Fruit fly (Drosophila melanogaster) whole organism, embryonic: ENCODE results near the gene CG31924.

Experiments
- Aef1 ChIP-seq: fragments of 200-800 bp; sonication (Bioruptor generic); IDR thresholded peaks from 3 replicates; pipeline ENCODE4 v1.3.6; 2022; ENCODE audit warnings: missing biosample characterization, missing genetic modification characterization
- Atf6 ChIP-seq: fragments of 200-800 bp; sonication (Bioruptor generic); IDR thresholded peaks from 2 replicates; pipeline ENCODE4 v1.3.6; 2022; ENCODE audit warnings: missing biosample characterization, missing genetic modification characterization
- Bgb ChIP-seq: fragments of 200-800 bp; sonication (Bioruptor generic); IDR thresholded peaks from 2 replicates; pipeline ENCODE4 v1.3.6; 2022; ENCODE audit warnings: missing biosample characterization, missing genetic modification characterization; ENCODE audit not compliant: partially characterized antibody
- BtbVII ChIP-seq: fragments of 200-800 bp; sonication (Bioruptor generic); optimal IDR thresholded peaks from 3 replicates; lab custom pipeline; 2017; ENCODE audit warnings: missing biosample characterization, mild to moderate bottlenecking, missing genetic modification characterization
- CG10209 ChIP-seq: fragments of 200-800 bp; sonication (Bioruptor generic); optimal IDR thresholded peaks from 3 replicates; lab custom pipeline; 2017; ENCODE audit warnings: missing biosample characterization, mild to moderate bottlenecking, missing genetic modification characterization, missing genetic modification reagents
- CG1024 ChIP-seq: fragments of 200-800 bp; sonication (Bioruptor generic); IDR thresholded peaks from 2 replicates; pipeline ENCODE4 v1.3.6; 2022; ENCODE audit warnings: missing biosample characterization, missing genetic modification characterization
- CG10321 ChIP-seq: fragments of 200-800 bp; sonication (Bioruptor generic); IDR thresholded peaks from 2 replicates; pipeline ENCODE4 v1.3.6; 2022; ENCODE audit warnings: missing biosample characterization, missing genetic modification characterization
- CG14014 ChIP-seq: fragments of 200-800 bp; sonication (Bioruptor generic); IDR thresholded peaks from 2 replicates; pipeline ENCODE4 v1.3.6; 2022; ENCODE audit warnings: missing biosample characterization, missing genetic modification characterization
- CG1647 ChIP-seq: fragments of 200-800 bp; sonication (Bioruptor generic); optimal IDR thresholded peaks from 3 replicates; lab custom pipeline; 2016; ENCODE audit warnings: missing biosample characterization, missing genetic modification characterization
- CG16813 ChIP-seq: fragments of 200-800 bp; sonication (Bioruptor generic); IDR thresholded peaks from 3 replicates; pipeline ENCODE4 v1.3.6; 2022; ENCODE audit warnings: missing biosample characterization, missing genetic modification characterization; ENCODE audit not compliant: partially characterized antibody
- CG1792 ChIP-seq: fragments of 200-800 bp; sonication (Bioruptor generic); optimal IDR thresholded peaks from 2 replicates; lab custom pipeline; 2016; ENCODE audit warnings: missing biosample characterization, missing genetic modification characterization
- CG18262 ChIP-seq: fragments of 200-800 bp; optimal IDR thresholded peaks from 3 replicates; lab custom pipeline; 2019; ENCODE audit warnings: missing biosample characterization, mild to moderate bottlenecking, missing genetic modification characterization, moderate library complexity
- CG18764 ChIP-seq: fragments of 200-800 bp; sonication (Bioruptor generic); optimal IDR thresholded peaks from 3 replicates; lab custom pipeline; 2016; ENCODE audit warnings: missing biosample characterization, missing genetic modification characterization
- CG31224 ChIP-seq: fragments of 200-800 bp; sonication (Bioruptor generic); IDR thresholded peaks from 2 replicates; pipeline ENCODE4 v1.3.6; 2022; ENCODE audit warnings: missing biosample characterization, missing genetic modification characterization
- CG31388 ChIP-seq: fragments of 200-800 bp; sonication (Bioruptor generic); optimal IDR thresholded peaks from 2 replicates; lab custom pipeline; 2016; ENCODE audit warnings: missing biosample characterization, missing genetic modification characterization
- CG32772 ChIP-seq: fragments of 200-800 bp; sonication (Bioruptor generic); IDR thresholded peaks from 2 replicates; pipeline ENCODE4 v1.3.6; 2022; ENCODE audit warnings: missing biosample characterization, missing genetic modification characterization
- CG4282 ChIP-seq: fragments of 200-800 bp; sonication (Bioruptor generic); optimal IDR thresholded peaks from 2 replicates; lab custom pipeline; 2016; ENCODE audit warnings: missing biosample characterization, missing genetic modification characterization
- CG4360 ChIP-seq: fragments of 200-800 bp; sonication (Bioruptor generic); IDR thresholded peaks from 2 replicates; pipeline ENCODE4 v1.3.6; 2022; ENCODE audit warnings: missing biosample characterization, missing genetic modification characterization
- CG43689 ChIP-seq: fragments of 200-800 bp; sonication (Bioruptor generic); IDR thresholded peaks from 2 replicates; pipeline ENCODE4 v1.3.6; 2022; ENCODE audit warnings: missing biosample characterization, missing genetic modification characterization
- CG4854 ChIP-seq: fragments of 200-800 bp; sonication (Bioruptor generic); optimal IDR thresholded peaks from 2 replicates; lab custom pipeline; 2016; ENCODE audit warnings: missing biosample characterization, missing genetic modification characterization, inconsistent platforms
- CG6689 ChIP-seq: fragments of 200-800 bp; sonication (Bioruptor generic); IDR thresholded peaks from 2 replicates; pipeline ENCODE4 v1.3.6; 2022; ENCODE audit warnings: missing biosample characterization, missing genetic modification characterization
- CG7372 ChIP-seq: fragments of 200-800 bp; sonication (Bioruptor generic); IDR thresholded peaks from 2 replicates; pipeline ENCODE4 v1.3.6; 2022; ENCODE audit warnings: missing biosample characterization, missing genetic modification characterization
- CG7987 ChIP-seq: fragments of 200-800 bp; sonication (Bioruptor generic); optimal IDR thresholded peaks from 2 replicates; lab custom pipeline; 2018; ENCODE audit warnings: missing biosample characterization, mild to moderate bottlenecking, missing genetic modification characterization, moderate library complexity
- CG9932 ChIP-seq: fragments of 200-800 bp; sonication (Bioruptor generic); IDR thresholded peaks from 2 replicates; pipeline ENCODE4 v1.3.6; 2022; ENCODE audit warnings: missing biosample characterization, missing genetic modification characterization
- Camta ChIP-seq: fragments of 200-800 bp; sonication (Bioruptor generic); optimal IDR thresholded peaks from 2 replicates; lab custom pipeline; 2016; ENCODE audit warnings: missing biosample characterization, missing genetic modification characterization
- Dfd ChIP-seq, 2 experiments: fragments of >200 bp; optimal IDR thresholded peaks; 2 replicates each; lab custom pipeline; 2017; ENCODE audit warnings: missing biosample characterization in 2 of 2, missing genetic modification characterization in 2 of 2
- Dref ChIP-seq: fragments of 200-800 bp; sonication (Bioruptor generic); IDR thresholded peaks from 2 replicates; pipeline ENCODE4 v1.3.6; 2022; ENCODE audit warnings: missing biosample characterization, missing genetic modification characterization
- Fer2 ChIP-seq: fragments of 200-800 bp; sonication (Bioruptor generic); optimal IDR thresholded peaks from 2 replicates; lab custom pipeline; 2018; ENCODE audit warnings: missing biosample characterization, mild to moderate bottlenecking, missing genetic modification characterization, moderate library complexity
- H2.0 ChIP-seq: fragments of 200-800 bp; sonication (Bioruptor generic); IDR thresholded peaks from 2 replicates; pipeline ENCODE4 v1.3.6; 2022; ENCODE audit warnings: missing biosample characterization, missing genetic modification characterization
- Jarid2 ChIP-seq: fragments of 200-800 bp; sonication (Bioruptor generic); optimal IDR thresholded peaks from 3 replicates; lab custom pipeline; 2017; ENCODE audit warnings: mild to moderate bottlenecking, missing biosample characterization, missing genetic modification reagents, missing genetic modification characterization
- Lpt ChIP-seq: fragments of >200 bp; optimal IDR thresholded peaks from 2 replicates; lab custom pipeline; 2018; ENCODE audit warnings: missing biosample characterization, missing genetic modification characterization
- MESR4 ChIP-seq: fragments of 200-800 bp; sonication (Bioruptor generic); optimal IDR thresholded peaks from 2 replicates; lab custom pipeline; 2018; ENCODE audit warnings: missing biosample characterization, mild to moderate bottlenecking, missing genetic modification characterization, moderate library complexity
- Myb ChIP-seq: fragments of 200-800 bp; sonication (Bioruptor generic); optimal IDR thresholded peaks from 2 replicates; lab custom pipeline; 2016; ENCODE audit warnings: missing biosample characterization, missing genetic modification characterization
- Poxn ChIP-seq: fragments of 200-800 bp; sonication (Bioruptor generic); IDR thresholded peaks from 2 replicates; pipeline ENCODE4 v1.3.6; 2022; ENCODE audit warnings: missing biosample characterization, missing genetic modification characterization
- Ravus ChIP-seq: fragments of 200-800 bp; sonication (Bioruptor generic); IDR thresholded peaks from 2 replicates; pipeline ENCODE4 v1.3.6; 2022; ENCODE audit warnings: missing biosample characterization, missing genetic modification characterization
- Sry-δ ChIP-seq: fragments of 200-800 bp; sonication (Bioruptor generic); optimal IDR thresholded peaks from 2 replicates; lab custom pipeline; 2016; ENCODE audit warnings: missing biosample characterization, missing genetic modification characterization
- Usf ChIP-seq: fragments of 200-800 bp; sonication (Bioruptor generic); optimal IDR thresholded peaks from 2 replicates; lab custom pipeline; 2017; ENCODE audit warnings: missing genotype, missing biosample characterization, missing genetic modification characterization
- ac ChIP-seq: fragments of 200-800 bp; sonication (Bioruptor generic); optimal IDR thresholded peaks from 3 replicates; lab custom pipeline; 2017; ENCODE audit warnings: missing biosample characterization, mild to moderate bottlenecking, missing genetic modification characterization
- ash1 ChIP-seq: fragments of 200-800 bp; sonication (Bioruptor generic); optimal IDR thresholded peaks from 2 replicates; lab custom pipeline; 2018; ENCODE audit warnings: missing biosample characterization, mild to moderate bottlenecking, missing genetic modification characterization
- ato ChIP-seq: fragments of 200-800 bp; sonication (Bioruptor generic); IDR thresholded peaks from 2 replicates; pipeline ENCODE4 v1.3.6; 2022; ENCODE audit warnings: missing biosample characterization, missing genetic modification characterization; ENCODE audit not compliant: partially characterized antibody
- bbx ChIP-seq: fragments of 200-800 bp; sonication (Bioruptor generic); IDR thresholded peaks from 2 replicates; pipeline ENCODE4 v1.3.6; 2022; ENCODE audit warnings: missing biosample characterization, missing genetic modification characterization; ENCODE audit not compliant: partially characterized antibody
- chn ChIP-seq: fragments of 200-800 bp; sonication (Bioruptor generic); optimal IDR thresholded peaks from 2 replicates; lab custom pipeline; 2016; ENCODE audit warnings: missing biosample characterization, missing genetic modification characterization
- crp ChIP-seq, 2 experiments: fragments of 200-800 bp; sonication (Bioruptor generic); optimal IDR thresholded peaks; 2 replicates in 1 of 2; 3 replicates in 1 of 2; lab custom pipeline; 2017; ENCODE audit warnings: missing biosample characterization in 2 of 2, missing genetic modification characterization in 2 of 2, mild to moderate bottlenecking in 1 of 2, moderate library complexity in 1 of 2
- en ChIP-seq: fragments of 200-800 bp; sonication (Bioruptor generic); optimal IDR thresholded peaks from 2 replicates; lab custom pipeline; 2016; ENCODE audit warnings: missing biosample characterization, missing genetic modification characterization
- h ChIP-seq: fragments of >200 bp; optimal IDR thresholded peaks from 2 replicates; lab custom pipeline; 2017
- hth ChIP-seq: fragments of >200 bp; optimal IDR thresholded peaks from 2 replicates; lab custom pipeline; 2017; ENCODE audit warnings: inconsistent platforms
- lilli ChIP-seq: fragments of 200-800 bp; sonication (Bioruptor generic); optimal IDR thresholded peaks from 3 replicates; lab custom pipeline; 2016; ENCODE audit warnings: missing biosample characterization, missing genetic modification characterization
- nmo ChIP-seq: fragments of 200-800 bp; sonication (Bioruptor generic); optimal IDR thresholded peaks from 2 replicates; lab custom pipeline; 2018; ENCODE audit warnings: missing biosample characterization, mild to moderate bottlenecking, missing genetic modification characterization, moderate library complexity
- pzg ChIP-seq: fragments of 200-800 bp; sonication (Bioruptor generic); optimal IDR thresholded peaks from 3 replicates; lab custom pipeline; 2018; ENCODE audit warnings: missing biosample characterization, mild to moderate bottlenecking, missing genetic modification characterization, moderate library complexity
- sens-2 ChIP-seq: fragments of 200-800 bp; sonication (Bioruptor generic); IDR thresholded peaks from 2 replicates; pipeline ENCODE4 v1.3.6; 2022; ENCODE audit warnings: missing biosample characterization, missing genetic modification characterization
- slp2 ChIP-seq: fragments of 200-800 bp; sonication (Bioruptor generic); optimal IDR thresholded peaks from 2 replicates; lab custom pipeline; 2016; ENCODE audit warnings: missing biosample characterization, missing genetic modification characterization
- sr ChIP-seq: fragments of 200-800 bp; sonication (Bioruptor generic); IDR thresholded peaks from 3 replicates; pipeline ENCODE4 v1.3.6; 2022; ENCODE audit warnings: missing biosample characterization, missing genetic modification characterization
- wdn ChIP-seq: fragments of 200-800 bp; sonication (Bioruptor generic); IDR thresholded peaks from 2 replicates; pipeline ENCODE4 v1.3.6; 2022; ENCODE audit warnings: missing biosample characterization, missing genetic modification characterization
- wor ChIP-seq: fragments of 200-800 bp; sonication (Bioruptor generic); IDR thresholded peaks from 2 replicates; pipeline ENCODE4 v1.3.6; 2022; ENCODE audit warnings: missing biosample characterization, missing genetic modification characterization

The CG31924 gene

DNA sequence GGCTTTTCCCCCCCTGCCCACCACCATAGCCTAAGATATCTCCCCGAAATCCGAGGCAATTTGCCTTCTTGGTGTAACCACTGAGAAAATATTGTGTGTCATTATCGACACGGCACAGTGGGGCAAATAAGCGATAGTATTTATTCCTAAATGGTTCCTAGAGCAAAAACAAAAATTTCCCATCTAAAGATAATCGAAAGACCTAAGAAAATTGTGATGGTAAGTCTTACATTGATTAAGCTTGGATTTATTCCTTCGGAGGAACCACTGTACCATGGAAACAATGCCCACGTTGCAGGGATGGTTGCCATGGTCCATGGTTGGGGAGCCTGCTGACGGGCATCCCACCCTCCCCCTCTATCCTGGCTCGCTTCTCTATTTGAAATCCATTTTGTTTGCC, 38.3 kb downstream of the CG31924 start (continued):
- TF ChIP-seq Fer2 (tag; lab: Kevin White, UChicago) (no peak), CG6689 (GFP tag; lab: Robert Waterston, UW) (peak; percentile 46; the same call in 1 of the 2 replicates), CG4854 (no peak), pzg (GFP tag; lab: Kevin White, UChicago) (no peak), CG32772 (GFP tag; lab: Robert Waterston, UW) (no peak), ash1 (GFP tag; lab: Kevin White, UChicago) (no peak), Myb (GFP tag; lab: Kevin White, UChicago) (no peak), CG18262 (tag; lab: Kevin White, UChicago) (no peak), h (no peak), CG31388 (GFP tag; lab: Kevin White, UChicago) (no peak), CG9932 (GFP tag; lab: Robert Waterston, UW) (0 out of 2 replicates have a peak, but pooled peaks have one; percentile 32), Dfd (GFP tag; optimal IDR thresholded peaks at IDR 0.05; lab: Kevin White, UChicago) (no peak), CG1792 (GFP tag; lab: Kevin White, UChicago) (no peak), crp (GFP tag; optimal IDR thresholded peaks at IDR 0.05; lab: Kevin White, UChicago) (no peak), CG14014 (GFP tag; lab: Robert Waterston, UW) (0 out of 2 replicates have a peak, but pooled peaks have one; percentile 14), sr (GFP tag; lab: Robert Waterston, UW) (no peak), CG10209 (GFP tag; lab: Kevin White, UChicago) (no peak), wdn (GFP tag; lab: Robert Waterston, UW) (no peak), chn (GFP tag; lab: Kevin White, UChicago) (no peak), sens-2 (GFP tag; lab: Robert Waterston, UW) (no peak), Poxn (GFP tag; lab: Robert Waterston, UW) (no peak), Ravus (GFP tag; lab: Robert Waterston, UW) (no peak), Sry-δ (GFP tag; lab: Kevin White, UChicago) (no peak), Dref (GFP tag; lab: Robert Waterston, UW) (no peak), Bgb (GFP tag; lab: Robert Waterston, UW) (no peak), CG10321 (GFP tag; lab: Robert Waterston, UW) (no peak), Camta (GFP tag; lab: Kevin White, UChicago) (no peak), CG4360 (no peak), en (GFP tag; lab: Kevin White, UChicago) (no peak), Jarid2 (GFP tag; lab: Kevin White, UChicago) (no peak), CG4282 (GFP tag; lab: Kevin White, UChicago) (no peak), BtbVII (GFP tag; lab: Kevin White, UChicago) (no peak), CG1024 (GFP tag; lab: Robert Waterston, UW) (no peak), CG43689 (no peak), CG16813 (no peak), nmo (peak; percentile 0), lilli (peak; percentile 36), CG18764 (GFP tag; lab: Kevin White, UChicago) (no peak), slp2 (GFP tag; lab: Kevin White, UChicago) (no peak), Lpt (GFP tag; lab: Kevin White, UChicago) (no peak), H2.0 (GFP tag; lab: Robert Waterston, UW) (no peak), bbx (no peak), CG7372 (GFP tag; lab: Robert Waterston, UW) (no peak), CG1647 (GFP tag; lab: Kevin White, UChicago) (no peak), CG7987 (GFP tag; lab: Kevin White, UChicago) (no peak), ato (GFP tag; lab: Robert Waterston, UW) (no peak), wor (GFP tag; lab: Robert Waterston, UW) (no peak), MESR4 (GFP tag; lab: Kevin White, UChicago) (no peak), hth (no peak), ac (GFP tag; lab: Kevin White, UChicago) (no peak), Aef1 (GFP tag; lab: Robert Waterston, UW) (no peak), Usf (GFP tag; lab: Kevin White, UChicago) (no peak), Atf6 (GFP tag; lab: Robert Waterston, UW) (no peak), CG31224 (GFP tag; lab: Robert Waterston, UW) (no peak)
